Fruit fly (Drosophila melanogaster) whole organism, embryonic: Measurements from ENCODE around the gene ClpP.

ENCODE experiments used
- Atf3 ChIP-seq: fragments of 200-800 bp; sonication (Bioruptor generic); optimal IDR thresholded peaks from 3 replicates; lab custom pipeline; 2016; ENCODE audit warnings: missing biosample characterization, missing genetic modification characterization
- BEAF-32 ChIP-seq: fragments of 200-800 bp; sonication (Bioruptor generic); optimal IDR thresholded peaks from 3 replicates; lab custom pipeline; 2017; ENCODE audit warnings: missing biosample characterization, missing genetic modification characterization, mild to moderate bottlenecking, moderate library complexity, missing genetic modification reagents
- Bgb ChIP-seq: fragments of 200-800 bp; sonication (Bioruptor generic); IDR thresholded peaks from 2 replicates; pipeline ENCODE4 v1.3.6; 2022; ENCODE audit warnings: missing biosample characterization, missing genetic modification characterization; ENCODE audit not compliant: partially characterized antibody
- CG11247 ChIP-seq: fragments of 200-800 bp; sonication (Bioruptor generic); IDR thresholded peaks from 2 replicates; pipeline ENCODE4 v1.3.6; 2022; ENCODE audit warnings: missing biosample characterization, missing genetic modification characterization
- CG11723 ChIP-seq: fragments of 200-800 bp; sonication (Bioruptor generic); optimal IDR thresholded peaks from 2 replicates; lab custom pipeline; 2017; ENCODE audit warnings: missing biosample characterization, mild to moderate bottlenecking, missing genetic modification characterization
- CG12155 ChIP-seq: fragments of 200-800 bp; sonication (Bioruptor generic); optimal IDR thresholded peaks from 3 replicates; lab custom pipeline; 2016; ENCODE audit warnings: missing biosample characterization, missing genetic modification characterization
- CG12299 ChIP-seq: fragments of 200-800 bp; sonication (Bioruptor generic); optimal IDR thresholded peaks from 2 replicates; lab custom pipeline; 2018; ENCODE audit warnings: missing biosample characterization, mild to moderate bottlenecking, missing genetic modification characterization
- CG1233 ChIP-seq: fragments of 200-800 bp; sonication (Bioruptor generic); optimal IDR thresholded peaks from 4 replicates; lab custom pipeline; 2018; ENCODE audit warnings: missing biosample characterization, mild to moderate bottlenecking, missing genetic modification characterization
- CG12659 ChIP-seq: fragments of 200-800 bp; sonication (Bioruptor generic); optimal IDR thresholded peaks from 3 replicates; lab custom pipeline; 2017; ENCODE audit warnings: mild to moderate bottlenecking, missing biosample characterization, missing genetic modification reagents, missing genetic modification characterization
- CG13287 ChIP-seq: fragments of 200-800 bp; sonication (Bioruptor generic); IDR thresholded peaks from 2 replicates; pipeline ENCODE4 v1.3.6; 2022; ENCODE audit warnings: missing biosample characterization, missing genetic modification characterization; ENCODE audit not compliant: partially characterized antibody
- CG15011 ChIP-seq: fragments of 200-800 bp; sonication (Bioruptor generic); optimal IDR thresholded peaks from 3 replicates; lab custom pipeline; 2018; ENCODE audit warnings: missing biosample characterization, mild to moderate bottlenecking, missing genetic modification characterization
- CG1603 ChIP-seq: fragments of 200-800 bp; sonication (Bioruptor generic); optimal IDR thresholded peaks from 2 replicates; lab custom pipeline; 2019; ENCODE audit warnings: missing biosample characterization, mild to moderate bottlenecking, missing genetic modification characterization, moderate library complexity
- CG16813 ChIP-seq: fragments of 200-800 bp; sonication (Bioruptor generic); IDR thresholded peaks from 3 replicates; pipeline ENCODE4 v1.3.6; 2022; ENCODE audit warnings: missing biosample characterization, missing genetic modification characterization; ENCODE audit not compliant: partially characterized antibody
- CG18476 ChIP-seq: fragments of 200-800 bp; sonication (Bioruptor generic); optimal IDR thresholded peaks from 2 replicates; lab custom pipeline; 2016; ENCODE audit warnings: missing biosample characterization, mild to moderate bottlenecking, missing genetic modification characterization
- CG3407 ChIP-seq: fragments of 200-800 bp; sonication (Bioruptor generic); optimal IDR thresholded peaks from 2 replicates; lab custom pipeline; 2018; ENCODE audit warnings: missing biosample characterization, mild to moderate bottlenecking, missing genetic modification characterization
- CG4282 ChIP-seq: fragments of 200-800 bp; sonication (Bioruptor generic); optimal IDR thresholded peaks from 2 replicates; lab custom pipeline; 2016; ENCODE audit warnings: missing biosample characterization, missing genetic modification characterization
- CG4328 ChIP-seq: fragments of 200-800 bp; sonication (Bioruptor generic); optimal IDR thresholded peaks from 3 replicates; lab custom pipeline; 2017; ENCODE audit warnings: missing biosample characterization, missing genetic modification reagents, missing genetic modification characterization
- CG43689 ChIP-seq: fragments of 200-800 bp; sonication (Bioruptor generic); IDR thresholded peaks from 2 replicates; pipeline ENCODE4 v1.3.6; 2022; ENCODE audit warnings: missing biosample characterization, missing genetic modification characterization
- CG4424 ChIP-seq: fragments of 200-800 bp; sonication (Bioruptor generic); optimal IDR thresholded peaks from 3 replicates; lab custom pipeline; 2016; ENCODE audit warnings: missing biosample characterization, missing genetic modification characterization
- CG7357 ChIP-seq: fragments of 200-800 bp; sonication (Bioruptor generic); IDR thresholded peaks from 3 replicates; pipeline ENCODE4 v1.3.6; 2022; ENCODE audit warnings: missing biosample characterization, missing genetic modification characterization
- CG7928 ChIP-seq: fragments of 200-800 bp; sonication (Bioruptor generic); optimal IDR thresholded peaks from 2 replicates; lab custom pipeline; 2017; ENCODE audit warnings: missing biosample characterization, mild to moderate bottlenecking, missing genetic modification characterization
- CTCF ChIP-seq: fragments of 200-800 bp; sonication (Bioruptor generic); optimal IDR thresholded peaks from 2 replicates; lab custom pipeline; 2017; ENCODE audit warnings: missing biosample characterization, mild to moderate bottlenecking, missing genetic modification characterization, moderate library complexity
- Hmx ChIP-seq: fragments of 200-800 bp; sonication (Bioruptor generic); optimal IDR thresholded peaks from 2 replicates; lab custom pipeline; 2016; ENCODE audit warnings: missing biosample characterization, missing genetic modification characterization
- NFAT ChIP-seq: fragments of 200-800 bp; sonication (Bioruptor generic); IDR thresholded peaks from 2 replicates; pipeline ENCODE4 v1.3.6; 2022; ENCODE audit warnings: missing biosample characterization, missing genetic modification characterization
- Neu2 ChIP-seq: fragments of 200-800 bp; sonication (Bioruptor generic); optimal IDR thresholded peaks from 3 replicates; lab custom pipeline; 2016; ENCODE audit warnings: missing biosample characterization, missing genetic modification characterization, borderline replicate concordance
- Nf-YB ChIP-seq: fragments of 200-800 bp; sonication (Bioruptor generic); optimal IDR thresholded peaks from 3 replicates; lab custom pipeline; 2019; ENCODE audit warnings: missing biosample characterization, mild to moderate bottlenecking, missing genetic modification characterization, moderate library complexity
- Nf-YC ChIP-seq: fragments of 200-800 bp; optimal IDR thresholded peaks from 3 replicates; lab custom pipeline; 2019; ENCODE audit warnings: missing biosample characterization, mild to moderate bottlenecking, missing genetic modification characterization, moderate library complexity
- Scr ChIP-seq: fragments of 200-800 bp; sonication (Bioruptor generic); IDR thresholded peaks from 2 replicates; pipeline ENCODE4 v1.3.6; 2022; ENCODE audit warnings: missing biosample characterization, missing genetic modification characterization; ENCODE audit not compliant: partially characterized antibody
- Sox102F ChIP-seq: fragments of 200-800 bp; sonication (Bioruptor generic); optimal IDR thresholded peaks from 2 replicates; lab custom pipeline; 2018; ENCODE audit warnings: missing biosample characterization, mild to moderate bottlenecking, missing genetic modification characterization, moderate library complexity
- Sry-δ ChIP-seq: fragments of 200-800 bp; sonication (Bioruptor generic); optimal IDR thresholded peaks from 2 replicates; lab custom pipeline; 2016; ENCODE audit warnings: missing biosample characterization, missing genetic modification characterization
- Taf1 ChIP-seq: fragments of 200-800 bp; sonication (Bioruptor generic); IDR thresholded peaks from 2 replicates; pipeline ENCODE4 v1.3.6; 2022; ENCODE audit warnings: missing biosample characterization, missing genetic modification characterization
- ash1 ChIP-seq: fragments of 200-800 bp; sonication (Bioruptor generic); optimal IDR thresholded peaks from 2 replicates; lab custom pipeline; 2018; ENCODE audit warnings: missing biosample characterization, mild to moderate bottlenecking, missing genetic modification characterization
- ato ChIP-seq: fragments of 200-800 bp; sonication (Bioruptor generic); IDR thresholded peaks from 2 replicates; pipeline ENCODE4 v1.3.6; 2022; ENCODE audit warnings: missing biosample characterization, missing genetic modification characterization; ENCODE audit not compliant: partially characterized antibody
- bcd ChIP-seq: fragments of 200-800 bp; sonication (Bioruptor generic); optimal IDR thresholded peaks from 2 replicates; lab custom pipeline; 2017; ENCODE audit warnings: missing biosample characterization, mild to moderate bottlenecking, missing genetic modification characterization
- crp ChIP-seq, 2 experiments: fragments of 200-800 bp; sonication (Bioruptor generic); optimal IDR thresholded peaks; 2 replicates in 1 of 2; 3 replicates in 1 of 2; lab custom pipeline; 2017; ENCODE audit warnings: missing biosample characterization in 2 of 2, missing genetic modification characterization in 2 of 2, mild to moderate bottlenecking in 1 of 2, moderate library complexity in 1 of 2
- danr ChIP-seq: fragments of 200-800 bp; sonication (Bioruptor generic); IDR thresholded peaks from 2 replicates; pipeline ENCODE4 v1.3.6; 2022; ENCODE audit warnings: missing biosample characterization, missing genetic modification characterization
- dimm ChIP-seq: fragments of 200-800 bp; sonication (Bioruptor generic); IDR thresholded peaks from 2 replicates; pipeline ENCODE4 v1.3.6; 2022; ENCODE audit warnings: missing biosample characterization, missing genetic modification characterization
- eve ChIP-seq, 2 experiments: fragments of >200 bp; optimal IDR thresholded peaks; 2 replicates each; lab custom pipeline; 2017; ENCODE audit warnings: missing biosample characterization in 2 of 2, missing genetic modification characterization in 2 of 2
- fru ChIP-seq: fragments of >200 bp; optimal IDR thresholded peaks from 2 replicates; lab custom pipeline; 2017
- gce ChIP-seq: fragments of 200-800 bp; sonication (Bioruptor generic); IDR thresholded peaks from 3 replicates; pipeline ENCODE4 v1.3.6; 2022; ENCODE audit warnings: missing biosample characterization, missing genetic modification characterization
- gcm ChIP-seq: fragments of 200-800 bp; sonication (Bioruptor generic); optimal IDR thresholded peaks from 2 replicates; lab custom pipeline; 2019; ENCODE audit warnings: missing biosample characterization, mild to moderate bottlenecking, missing genetic modification characterization, moderate library complexity
- gfzf ChIP-seq: fragments of 200-800 bp; sonication (Bioruptor generic); optimal IDR thresholded peaks from 2 replicates; lab custom pipeline; 2016; ENCODE audit warnings: missing biosample characterization, mild to moderate bottlenecking, missing genetic modification characterization, moderate library complexity
- lbe ChIP-seq: fragments of 200-800 bp; sonication (Bioruptor generic); optimal IDR thresholded peaks from 2 replicates; lab custom pipeline; 2016; ENCODE audit warnings: missing biosample characterization, mild to moderate bottlenecking, missing genetic modification characterization
- prd ChIP-seq, 3 experiments: fragments of >200 bp in 2 of 3; fragments of 200-800 bp in 1 of 3; sonication (Bioruptor generic) in 1 of 3; optimal IDR thresholded peaks in 2 of 3; IDR thresholded peaks in 1 of 3; 2 replicates in 2 of 3; 3 replicates in 1 of 3; pipeline versions ENCODE4 v1.3.6 to Lab custom; 2017 to 2022; ENCODE audit warnings: missing biosample characterization in 1 of 3, missing genetic modification characterization in 1 of 3
- pzg ChIP-seq: fragments of 200-800 bp; sonication (Bioruptor generic); optimal IDR thresholded peaks from 3 replicates; lab custom pipeline; 2018; ENCODE audit warnings: missing biosample characterization, mild to moderate bottlenecking, missing genetic modification characterization, moderate library complexity
- row ChIP-seq: fragments of 200-800 bp; sonication (Bioruptor generic); IDR thresholded peaks from 3 replicates; pipeline ENCODE4 v1.3.6; 2022; ENCODE audit warnings: missing biosample characterization, missing genetic modification characterization
- sens-2 ChIP-seq: fragments of 200-800 bp; sonication (Bioruptor generic); IDR thresholded peaks from 2 replicates; pipeline ENCODE4 v1.3.6; 2022; ENCODE audit warnings: missing biosample characterization, missing genetic modification characterization
- sisA ChIP-seq: fragments of 200-800 bp; sonication (Bioruptor generic); IDR thresholded peaks from 2 replicates; pipeline ENCODE4 v1.3.6; 2022; ENCODE audit warnings: missing biosample characterization, missing genetic modification characterization
- sna ChIP-seq: fragments of 200-800 bp; sonication (Bioruptor generic); IDR thresholded peaks from 2 replicates; pipeline ENCODE4 v1.3.6; 2022; ENCODE audit warnings: missing biosample characterization, missing genetic modification characterization; ENCODE audit not compliant: partially characterized antibody
- toy ChIP-seq: fragments of 200-800 bp; sonication (Bioruptor generic); IDR thresholded peaks from 2 replicates; pipeline ENCODE4 v1.3.6; 2022; ENCODE audit warnings: missing biosample characterization, missing genetic modification characterization
- tx ChIP-seq: fragments of 200-800 bp; sonication (Bioruptor generic); optimal IDR thresholded peaks from 2 replicates; lab custom pipeline; 2016; ENCODE audit warnings: missing biosample characterization, missing genetic modification characterization
- usp ChIP-seq: fragments of >200 bp; optimal IDR thresholded peaks from 2 replicates; lab custom pipeline; 2017; ENCODE audit warnings: missing biosample characterization, missing genetic modification characterization

The ClpP gene

dm6 chr2L:10342471-10342870 is 14.1 kb upstream of the ClpP start, which contains the start of gene Sps2 (continued):
- TF ChIP-seq row (GFP tag; lab: Robert Waterston, UW): peak; percentile 77
- TF ChIP-seq Hmx (GFP tag; lab: Kevin White, UChicago): no peak
- no peak for TF ChIP-seq Sox102F (GFP tag; lab: Kevin White, UChicago)
- no peak for TF ChIP-seq sens-2 (GFP tag; lab: Robert Waterston, UW)
- TF ChIP-seq eve (GFP tag; optimal IDR thresholded peaks at IDR 0.05; lab: Kevin White, UChicago): no peak
- no peak for TF ChIP-seq CG3407 (GFP tag; lab: Kevin White, UChicago)
- TF ChIP-seq CG12299: no peak
- TF ChIP-seq tx: no peak
- no peak for TF ChIP-seq CG18476 (GFP tag; lab: Kevin White, UChicago)
- no peak for TF ChIP-seq Atf3
- TF ChIP-seq prd (optimal IDR thresholded peaks at IDR 0.05; lab: Kevin White, UChicago): no peak
- TF ChIP-seq prd (GFP tag; IDR thresholded peaks at IDR 0.05; lab: Robert Waterston, UW): no peak
- TF ChIP-seq gcm (GFP tag; lab: Kevin White, UChicago): no peak
- no peak for TF ChIP-seq CG12155
- no peak for TF ChIP-seq fru (lab: Kevin White, UChicago)
- TF ChIP-seq CG15011: no peak
- peak; percentile 82 for TF ChIP-seq Scr
- no peak for TF ChIP-seq sisA (GFP tag; lab: Robert Waterston, UW)
- no peak for TF ChIP-seq CG4282 (GFP tag; lab: Kevin White, UChicago)
- TF ChIP-seq CG1233 (GFP tag; lab: Kevin White, UChicago): no peak
- TF ChIP-seq ash1 (GFP tag; lab: Kevin White, UChicago): no peak
- peak; percentile 25 for TF ChIP-seq Nf-YC (tag; lab: Kevin White, UChicago)
- no peak for TF ChIP-seq dimm (GFP tag; lab: Robert Waterston, UW)
- TF ChIP-seq bcd (GFP tag; lab: Kevin White, UChicago): no peak
- no peak; the same call in 1 of the 2 replicates for TF ChIP-seq NFAT (GFP tag; lab: Robert Waterston, UW)
- peak; percentile 84 for TF ChIP-seq Sry-δ (GFP tag; lab: Kevin White, UChicago)
- TF ChIP-seq CG12659: no peak
- peak; percentile 85 for TF ChIP-seq CG13287
- no peak for TF ChIP-seq gce (GFP tag; lab: Robert Waterston, UW)
- TF ChIP-seq toy (GFP tag; lab: Robert Waterston, UW): no peak
- TF ChIP-seq lbe (GFP tag; lab: Kevin White, UChicago): no peak
- TF ChIP-seq CG4328 (GFP tag; lab: Kevin White, UChicago): no peak
- TF ChIP-seq CTCF (GFP tag; lab: Kevin White, UChicago): no peak
- TF ChIP-seq CG11723 (GFP tag; lab: Kevin White, UChicago): no peak
- no peak for TF ChIP-seq CG4424
- TF ChIP-seq usp: no peak
- TF ChIP-seq Taf1 (GFP tag; lab: Robert Waterston, UW): no peak
- no peak for TF ChIP-seq CG7357 (GFP tag; lab: Robert Waterston, UW)
- TF ChIP-seq CG43689: no peak
- TF ChIP-seq danr (GFP tag; lab: Robert Waterston, UW): no peak
- no peak for TF ChIP-seq CG11247 (GFP tag; lab: Robert Waterston, UW)
- TF ChIP-seq Nf-YB (GFP tag; lab: Kevin White, UChicago): no peak

dm6 chr2L:10344029-10344606 is 12.5 kb upstream of the ClpP start, which contains the start of gene Frmd5:
Gene Frmd5 (plus strand): TSS chr2L:10344442.
- peak; percentile 22 for TF ChIP-seq pzg (GFP tag; lab: Kevin White, UChicago)
- peak; percentile 5 for TF ChIP-seq CG1603
- TF ChIP-seq CG7928 (GFP tag; lab: Kevin White, UChicago): no peak
- peak; percentile 63; the same call in 1 of the 3 replicates for TF ChIP-seq CG16813
- peak in 1 of 2 experiments; percentile 54 for TF ChIP-seq crp (GFP tag; optimal IDR thresholded peaks at IDR 0.05; lab: Kevin White, UChicago)
- peak; percentile 44; the same call in 1 of the 2 replicates for TF ChIP-seq sna (GFP tag; lab: Robert Waterston, UW)
- TF ChIP-seq BEAF-32 (GFP tag; lab: Kevin White, UChicago): peak; percentile 21
- TF ChIP-seq gfzf (GFP tag; lab: Kevin White, UChicago): peak; percentile 46
- 0 out of 2 replicates have a peak, but pooled peaks have one; percentile 29 for TF ChIP-seq ato (GFP tag; lab: Robert Waterston, UW)
- peak; percentile 62 for TF ChIP-seq Neu2
- TF ChIP-seq Bgb: 0 out of 2 replicates have a peak, but pooled peaks have one; percentile 7
